Fruit fly (Drosophila melanogaster) whole organism, embryonic: ENCODE data around the gene CRAT.

Experiments
- Antp ChIP-seq: fragments of 200-800 bp; sonication (Bioruptor generic); optimal IDR thresholded peaks from 3 replicates; lab custom pipeline; 2016; ENCODE audit warnings: missing biosample characterization, missing genetic modification characterization
- Blimp-1 ChIP-seq: fragments of 200-800 bp; sonication (Bioruptor generic); optimal IDR thresholded peaks from 3 replicates; lab custom pipeline; 2018; ENCODE audit warnings: missing biosample characterization, missing genetic modification characterization, mild to moderate bottlenecking, moderate library complexity, missing genetic modification reagents
- CG10543 ChIP-seq: fragments of 200-800 bp; sonication (Bioruptor generic); optimal IDR thresholded peaks from 3 replicates; lab custom pipeline; 2017; ENCODE audit warnings: missing biosample characterization, mild to moderate bottlenecking, missing genetic modification characterization, moderate library complexity
- CG12071 ChIP-seq: fragments of 200-800 bp; sonication (Bioruptor generic); optimal IDR thresholded peaks from 3 replicates; lab custom pipeline; 2018; ENCODE audit warnings: missing biosample characterization, mild to moderate bottlenecking, missing genetic modification characterization
- CG12769 ChIP-seq: fragments of 200-800 bp; sonication (Bioruptor generic); optimal IDR thresholded peaks from 2 replicates; lab custom pipeline; 2019; ENCODE audit warnings: missing biosample characterization, mild to moderate bottlenecking, missing genetic modification characterization, moderate library complexity
- CG13287 ChIP-seq: fragments of 200-800 bp; sonication (Bioruptor generic); IDR thresholded peaks from 2 replicates; pipeline ENCODE4 v1.3.6; 2022; ENCODE audit warnings: missing biosample characterization, missing genetic modification characterization; ENCODE audit not compliant: partially characterized antibody
- CG15011 ChIP-seq: fragments of 200-800 bp; sonication (Bioruptor generic); optimal IDR thresholded peaks from 3 replicates; lab custom pipeline; 2018; ENCODE audit warnings: missing biosample characterization, mild to moderate bottlenecking, missing genetic modification characterization
- CG15514 ChIP-seq: fragments of 200-800 bp; sonication (Bioruptor generic); optimal IDR thresholded peaks from 3 replicates; lab custom pipeline; 2017; ENCODE audit warnings: missing biosample characterization, missing genetic modification characterization, mild to moderate bottlenecking, moderate library complexity, missing genetic modification reagents
- CG15696 ChIP-seq: fragments of 200-800 bp; sonication (Bioruptor generic); optimal IDR thresholded peaks from 2 replicates; lab custom pipeline; 2019; ENCODE audit warnings: missing biosample characterization, mild to moderate bottlenecking, missing genetic modification characterization, moderate library complexity
- CG1647 ChIP-seq: fragments of 200-800 bp; sonication (Bioruptor generic); optimal IDR thresholded peaks from 3 replicates; lab custom pipeline; 2016; ENCODE audit warnings: missing biosample characterization, missing genetic modification characterization
- CG17359 ChIP-seq: fragments of 200-800 bp; sonication (Bioruptor generic); optimal IDR thresholded peaks from 3 replicates; lab custom pipeline; 2018; ENCODE audit warnings: missing biosample characterization, mild to moderate bottlenecking, missing genetic modification characterization, moderate library complexity
- CG17568 ChIP-seq: fragments of 200-800 bp; sonication (Bioruptor generic); optimal IDR thresholded peaks from 2 replicates; lab custom pipeline; 2018; ENCODE audit warnings: missing biosample characterization, mild to moderate bottlenecking, missing genetic modification characterization, moderate library complexity
- CG18599 ChIP-seq: fragments of 200-800 bp; sonication (Bioruptor generic); optimal IDR thresholded peaks from 3 replicates; lab custom pipeline; 2017; ENCODE audit warnings: missing biosample characterization, missing genetic modification characterization, mild to moderate bottlenecking, moderate library complexity, missing genetic modification reagents
- CG2202 ChIP-seq: fragments of 200-800 bp; sonication (Bioruptor generic); optimal IDR thresholded peaks from 2 replicates; lab custom pipeline; 2018; ENCODE audit warnings: missing biosample characterization, mild to moderate bottlenecking, missing genetic modification characterization
- CG2678 ChIP-seq: fragments of 200-800 bp; sonication (Bioruptor generic); optimal IDR thresholded peaks from 3 replicates; lab custom pipeline; 2019; ENCODE audit warnings: missing biosample characterization, mild to moderate bottlenecking, missing genetic modification characterization, moderate library complexity
- CG30020 ChIP-seq: fragments of 200-800 bp; optimal IDR thresholded peaks from 2 replicates; lab custom pipeline; 2019; ENCODE audit warnings: missing biosample characterization, mild to moderate bottlenecking, missing genetic modification characterization, moderate library complexity
- CG3281 ChIP-seq: fragments of 200-800 bp; sonication (Bioruptor generic); optimal IDR thresholded peaks from 3 replicates; lab custom pipeline; 2017; ENCODE audit warnings: missing biosample characterization, mild to moderate bottlenecking, missing genetic modification characterization
- CG5180 ChIP-seq: fragments of 200-800 bp; sonication (Bioruptor generic); optimal IDR thresholded peaks from 3 replicates; lab custom pipeline; 2017; ENCODE audit warnings: missing biosample characterization, missing genetic modification characterization, mild to moderate bottlenecking, moderate library complexity, missing genetic modification reagents
- CG6813 ChIP-seq: fragments of 200-800 bp; sonication (Bioruptor generic); optimal IDR thresholded peaks from 2 replicates; lab custom pipeline; 2017; ENCODE audit warnings: missing biosample characterization, missing genetic modification characterization, mild to moderate bottlenecking, moderate library complexity, missing genetic modification reagents
- CG7786 ChIP-seq: fragments of 200-800 bp; sonication (Bioruptor generic); optimal IDR thresholded peaks from 2 replicates; lab custom pipeline; 2016; ENCODE audit warnings: missing biosample characterization, missing genetic modification characterization
- CrebB ChIP-seq: fragments of 200-800 bp; sonication (Bioruptor generic); optimal IDR thresholded peaks from 3 replicates; lab custom pipeline; 2018; ENCODE audit warnings: missing biosample characterization, mild to moderate bottlenecking, missing genetic modification characterization
- D19A ChIP-seq: fragments of 200-800 bp; optimal IDR thresholded peaks from 3 replicates; lab custom pipeline; 2019; ENCODE audit warnings: missing biosample characterization, mild to moderate bottlenecking, missing genetic modification characterization, moderate library complexity
- Dek ChIP-seq: fragments of 200-800 bp; sonication (Bioruptor generic); optimal IDR thresholded peaks from 3 replicates; lab custom pipeline; 2019; ENCODE audit warnings: missing biosample characterization, mild to moderate bottlenecking, missing genetic modification characterization, moderate library complexity
- Elba2 ChIP-seq: fragments of 200-800 bp; sonication (Bioruptor generic); optimal IDR thresholded peaks from 3 replicates; lab custom pipeline; 2016; ENCODE audit warnings: missing biosample characterization, missing genetic modification characterization
- Fer1 ChIP-seq: fragments of 200-800 bp; sonication (Bioruptor generic); optimal IDR thresholded peaks from 2 replicates; lab custom pipeline; 2017; ENCODE audit warnings: missing biosample characterization, mild to moderate bottlenecking, missing genetic modification characterization
- HHEX ChIP-seq: fragments of 200-800 bp; sonication (Bioruptor generic); optimal IDR thresholded peaks from 3 replicates; lab custom pipeline; 2017; ENCODE audit warnings: missing biosample characterization, mild to moderate bottlenecking, missing genetic modification characterization, missing genetic modification reagents
- HLH4C ChIP-seq: fragments of 200-800 bp; sonication (Bioruptor generic); IDR thresholded peaks from 3 replicates; pipeline ENCODE4 v1.3.6; 2022; ENCODE audit warnings: missing biosample characterization, missing genetic modification characterization; ENCODE audit not compliant: partially characterized antibody
- Med ChIP-seq: fragments of 200-800 bp; sonication (Bioruptor generic); peaks from one replicate; lab custom pipeline; 2016; ENCODE audit warnings: missing biosample characterization, missing genetic modification characterization, mild to moderate bottlenecking, inconsistent platforms, moderate library complexity
- Meics ChIP-seq: fragments of 200-800 bp; sonication (Bioruptor generic); optimal IDR thresholded peaks from 2 replicates; lab custom pipeline; 2017; ENCODE audit warnings: missing biosample characterization, mild to moderate bottlenecking, missing genetic modification characterization
- Mes4 ChIP-seq: fragments of 200-800 bp; sonication (Bioruptor generic); optimal IDR thresholded peaks from 2 replicates; lab custom pipeline; 2016; ENCODE audit warnings: missing biosample characterization, missing genetic modification characterization
- Optix ChIP-seq: fragments of 200-800 bp; sonication (Bioruptor generic); IDR thresholded peaks from 3 replicates; pipeline ENCODE4 v1.3.6; 2022; ENCODE audit warnings: missing biosample characterization, missing genetic modification characterization
- PHDP ChIP-seq: fragments of 200-800 bp; sonication (Bioruptor generic); optimal IDR thresholded peaks from 3 replicates; lab custom pipeline; 2018; ENCODE audit warnings: missing biosample characterization, mild to moderate bottlenecking, missing genetic modification characterization, moderate library complexity
- Rfx ChIP-seq: fragments of 200-800 bp; sonication (Bioruptor generic); IDR thresholded peaks from 2 replicates; pipeline ENCODE4 v1.3.6; 2022; ENCODE audit warnings: missing biosample characterization, missing genetic modification characterization
- Sox100B ChIP-seq: fragments of 200-800 bp; sonication (Bioruptor generic); optimal IDR thresholded peaks from 3 replicates; lab custom pipeline; 2018; ENCODE audit warnings: missing biosample characterization, mild to moderate bottlenecking, missing genetic modification characterization
- az2 ChIP-seq: fragments of 200-800 bp; sonication (Bioruptor generic); optimal IDR thresholded peaks from 3 replicates; lab custom pipeline; 2016; ENCODE audit warnings: missing biosample characterization, missing genetic modification characterization
- bsh ChIP-seq, 2 experiments: fragments of 200-800 bp; sonication (Bioruptor generic); optimal IDR thresholded peaks; 2 replicates each; lab custom pipeline; 2017 to 2018; ENCODE audit warnings: mild to moderate bottlenecking in 2 of 2, missing biosample characterization in 2 of 2, missing genetic modification characterization in 2 of 2, moderate library complexity in 1 of 2
- chinmo ChIP-seq: fragments of 200-800 bp; sonication (Bioruptor generic); IDR thresholded peaks from 4 replicates; pipeline ENCODE4 v1.3.6; 2022; ENCODE audit warnings: missing biosample characterization, missing genetic modification characterization; ENCODE audit not compliant: partially characterized antibody
- eve ChIP-seq, 2 experiments: fragments of >200 bp; optimal IDR thresholded peaks; 2 replicates each; lab custom pipeline; 2017; ENCODE audit warnings: missing biosample characterization in 2 of 2, missing genetic modification characterization in 2 of 2
- fd64A ChIP-seq: fragments of 200-800 bp; sonication (Bioruptor generic); optimal IDR thresholded peaks from 3 replicates; lab custom pipeline; 2018; ENCODE audit warnings: missing biosample characterization, mild to moderate bottlenecking, missing genetic modification characterization
- grau ChIP-seq: fragments of 200-800 bp; optimal IDR thresholded peaks from 3 replicates; lab custom pipeline; 2019; ENCODE audit warnings: missing biosample characterization, mild to moderate bottlenecking, missing genetic modification characterization, moderate library complexity
- kni ChIP-seq: fragments of 200-800 bp; sonication (Bioruptor generic); optimal IDR thresholded peaks from 3 replicates; lab custom pipeline; 2017; ENCODE audit warnings: mild to moderate bottlenecking, missing biosample characterization, missing genetic modification reagents, missing genetic modification characterization
- scrt ChIP-seq: fragments of 200-800 bp; sonication (Bioruptor generic); optimal IDR thresholded peaks from 2 replicates; lab custom pipeline; 2018; ENCODE audit warnings: missing biosample characterization, mild to moderate bottlenecking, missing genetic modification characterization, moderate library complexity
- sens ChIP-seq: fragments of 200-800 bp; sonication (Bioruptor generic); peaks from one replicate; lab custom pipeline; 2016; ENCODE audit warnings: missing biosample characterization, missing genetic modification characterization
- sob ChIP-seq: fragments of 200-800 bp; sonication (Bioruptor generic); IDR thresholded peaks from 2 replicates; pipeline ENCODE4 v1.3.6; 2022; ENCODE audit warnings: missing biosample characterization, missing genetic modification characterization
- stc ChIP-seq: fragments of 200-800 bp; sonication (Bioruptor generic); IDR thresholded peaks from 2 replicates; pipeline ENCODE4 v1.3.6; 2022; ENCODE audit warnings: missing biosample characterization, missing genetic modification characterization
- tap ChIP-seq: fragments of 200-800 bp; optimal IDR thresholded peaks from 3 replicates; lab custom pipeline; 2019; ENCODE audit warnings: missing biosample characterization, mild to moderate bottlenecking, missing genetic modification characterization, moderate library complexity
- wek ChIP-seq: fragments of 200-800 bp; sonication (Bioruptor generic); optimal IDR thresholded peaks from 3 replicates; lab custom pipeline; 2018; ENCODE audit warnings: missing biosample characterization, mild to moderate bottlenecking, missing genetic modification characterization, moderate library complexity

CRAT gene

DNA sequence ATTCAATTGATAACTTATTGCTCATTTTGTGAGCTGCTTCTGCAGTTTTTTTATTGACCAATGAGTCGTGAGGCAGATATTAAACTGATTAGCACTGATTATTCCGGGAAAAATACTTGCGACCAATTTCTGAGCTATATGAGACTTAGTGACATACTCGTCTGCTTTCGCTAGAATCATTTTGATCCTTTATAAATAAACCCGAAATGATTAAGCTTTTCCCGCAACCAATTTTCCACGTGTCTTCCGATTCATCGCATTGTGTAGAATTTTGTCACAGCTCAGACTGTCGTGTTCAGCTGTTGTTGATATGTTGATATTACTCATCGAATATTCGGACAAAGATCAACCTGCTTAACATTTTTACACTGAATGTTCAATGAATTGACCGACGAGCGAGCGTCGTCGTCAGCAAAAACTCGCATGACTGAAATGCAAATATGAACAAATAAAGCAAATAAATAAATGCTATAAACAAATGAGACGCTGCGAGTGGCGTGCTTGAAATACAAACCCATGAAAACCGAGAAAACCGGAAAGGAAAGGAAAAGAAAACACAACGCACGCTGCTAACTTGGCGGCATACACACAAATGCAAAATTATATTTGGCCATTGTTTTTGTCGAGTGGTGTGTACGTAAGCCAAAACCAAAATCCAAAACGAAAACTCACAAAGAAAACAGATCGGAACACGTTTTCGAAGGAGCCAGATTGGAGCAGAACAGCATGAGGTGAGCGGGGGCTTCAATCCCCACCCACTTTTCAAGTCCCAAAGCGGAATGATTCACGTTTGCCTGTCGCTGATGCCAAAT is 25.1 kb upstream of the CRAT start (continued):
- peak; percentile 39 for TF ChIP-seq fd64A
- no peak for TF ChIP-seq CG7786 (GFP tag; lab: Kevin White, UChicago)
- TF ChIP-seq Optix: no peak
- TF ChIP-seq CG15696 (tag; lab: Kevin White, UChicago): peak; percentile 1
- TF ChIP-seq stc (GFP tag; lab: Robert Waterston, UW): peak; percentile 43; the same call in 1 of the 2 replicates
- peak; percentile 76; the same call in 1 of the 4 replicates for TF ChIP-seq chinmo (GFP tag; lab: Robert Waterston, UW)
- TF ChIP-seq D19A (tag; lab: Kevin White, UChicago): no peak
- no peak for TF ChIP-seq Mes4 (GFP tag; lab: Kevin White, UChicago)
- TF ChIP-seq CG6813 (GFP tag; lab: Kevin White, UChicago): peak; percentile 52
- peak; percentile 57 for TF ChIP-seq wek (GFP tag; lab: Kevin White, UChicago)
- peak; percentile 36 for TF ChIP-seq CG18599
- TF ChIP-seq CG12071 (GFP tag; lab: Kevin White, UChicago): peak; percentile 61
- peak; percentile 26 for TF ChIP-seq Blimp-1 (GFP tag; lab: Kevin White, UChicago)
- TF ChIP-seq CG13287 (GFP tag; lab: Robert Waterston, UW): 0 out of 2 replicates have a peak, but pooled peaks have one; percentile 9
- TF ChIP-seq HHEX (GFP tag; lab: Kevin White, UChicago): peak; percentile 29
- peak; percentile 29 for TF ChIP-seq tap
- no peak for TF ChIP-seq Dek
- no peak for TF ChIP-seq CG1647 (GFP tag; lab: Kevin White, UChicago)
- peak; percentile 8 for TF ChIP-seq Meics (GFP tag; lab: Kevin White, UChicago)
- peak; percentile 5 for TF ChIP-seq CrebB (tag; lab: Kevin White, UChicago)
- peak; percentile 51 for TF ChIP-seq CG2678 (tag; lab: Kevin White, UChicago)
- TF ChIP-seq Fer1 (GFP tag; lab: Kevin White, UChicago): peak; percentile 48
- peak; percentile 34 for TF ChIP-seq CG10543
- TF ChIP-seq CG17359 (tag; lab: Kevin White, UChicago): peak; percentile 56
- peak; percentile 20 for TF ChIP-seq kni (GFP tag; lab: Kevin White, UChicago)
- peak; percentile 31; the same call in 1 of the 2 replicates for TF ChIP-seq sob
- TF ChIP-seq CG2202 (tag; lab: Kevin White, UChicago): peak; percentile 3
- TF ChIP-seq sens (GFP tag; lab: Kevin White, UChicago): peak; percentile 73
- TF ChIP-seq Med (GFP tag; lab: Kevin White, UChicago): peak; percentile 74
- TF ChIP-seq CG12769: peak; percentile 38
- peak in 1 of 2 experiments; percentile 22 for TF ChIP-seq bsh (GFP tag; optimal IDR thresholded peaks at IDR 0.05; lab: Kevin White, UChicago)
- TF ChIP-seq scrt (GFP tag; lab: Kevin White, UChicago): peak; percentile 17
- no peak for TF ChIP-seq HLH4C
- no peak for TF ChIP-seq Elba2 (GFP tag; lab: Kevin White, UChicago)
- peak; percentile 44 for TF ChIP-seq PHDP (tag; lab: Kevin White, UChicago)
- TF ChIP-seq CG30020: no peak
- TF ChIP-seq eve (GFP tag; optimal IDR thresholded peaks at IDR 0.05; lab: Kevin White, UChicago): peak in 1 of 2 experiments; percentile 64
- TF ChIP-seq CG3281 (GFP tag; lab: Kevin White, UChicago): peak; percentile 51
- TF ChIP-seq Antp (GFP tag; lab: Kevin White, UChicago): no peak
- TF ChIP-seq CG17568 (GFP tag; lab: Kevin White, UChicago): peak; percentile 27
- TF ChIP-seq az2: no peak
- no peak for TF ChIP-seq Sox100B (GFP tag; lab: Kevin White, UChicago)
- TF ChIP-seq CG5180 (GFP tag; lab: Kevin White, UChicago): peak; percentile 31
- peak; percentile 10 for TF ChIP-seq grau (tag; lab: Kevin White, UChicago)
- peak; percentile 42 for TF ChIP-seq CG15011 (GFP tag; lab: Kevin White, UChicago)
- TF ChIP-seq Rfx: 0 out of 2 replicates have a peak, but pooled peaks have one; percentile 17
- TF ChIP-seq CG15514 (GFP tag; lab: Kevin White, UChicago): peak; percentile 20
